Worm (Caenorhabditis elegans): ENCODE data around the gene F48G7.5.

ce11 chrV:615275-615674, 7.5 kb downstream of the F48G7.5 start, which contains the start of gene F48G7.13:
- TF ChIP-seq ceh-13 (GFP tag; optimal IDR thresholded peaks at IDR 0.05) (no peak), ama-1 (optimal IDR thresholded peaks at IDR 0.05) (no peak), flt-1 (GFP tag; IDR thresholded peaks at IDR 0.05) (no peak), sea-1 (GFP tag; conservative IDR thresholded peaks at IDR 0.05) (no peak), hmg-4 (GFP tag; optimal IDR thresholded peaks at IDR 0.05) (no peak), ets-7 (tag; optimal IDR thresholded peaks at IDR 0.05) (no peak), aly-1 (tag; optimal IDR thresholded peaks at IDR 0.05) (no peak), tbx-11 (GFP tag; IDR thresholded peaks at IDR 0.05) (no peak), hmbx-1 (tag; optimal IDR thresholded peaks at IDR 0.05) (no peak), ceh-36 (tag; optimal IDR thresholded peaks at IDR 0.05) (no peak), scrt-1 (GFP tag; IDR thresholded peaks at IDR 0.05) (no peak), F13C5.2 (tag; optimal IDR thresholded peaks at IDR 0.05) (no peak), B0310.2 (tag; optimal IDR thresholded peaks at IDR 0.05) (no peak)
